Worm (Caenorhabditis elegans) whole organism, late embryonic: ENCODE measurements around the gene C34H4.1.

Experiments used
- C08G9.2 ChIP-seq: sonication (generic microtip); optimal IDR thresholded peaks from 2 replicates; lab custom pipeline; 2016; ENCODE audit warnings: mild to moderate bottlenecking, missing genetic modification characterization, moderate library complexity, missing compliant biosample characterization
- C38D4.7 ChIP-seq: fragments of 200-800 bp; sonication (Bioruptor generic); optimal IDR thresholded peaks from 2 replicates; lab custom pipeline; 2018; ENCODE audit warnings: mild to moderate bottlenecking, missing genetic modification characterization, moderate library complexity, missing compliant biosample characterization
- F13H6.1 ChIP-seq: sonication (generic microtip); optimal IDR thresholded peaks from 2 replicates; lab custom pipeline; 2016; ENCODE audit warnings: missing genetic modification characterization, missing compliant biosample characterization
- K02D7.2 ChIP-seq: sonication (generic microtip); optimal IDR thresholded peaks from 2 replicates; lab custom pipeline; 2017; ENCODE audit warnings: mild to moderate bottlenecking, missing genetic modification characterization, missing compliant biosample characterization
- K09A11.1 ChIP-seq: sonication (generic microtip); optimal IDR thresholded peaks from 2 replicates; lab custom pipeline; 2017; ENCODE audit warnings: antibody characterized with exemption, mild to moderate bottlenecking, missing genetic modification characterization, missing compliant biosample characterization; ENCODE audit not compliant: insufficient read depth
- T23F11.4 ChIP-seq: fragments of 200-800 bp; sonication (Bioruptor generic); optimal IDR thresholded peaks from 2 replicates; lab custom pipeline; 2018; ENCODE audit warnings: mild to moderate bottlenecking, missing genetic modification characterization, missing compliant biosample characterization
- ceh-14 ChIP-seq: sonication (generic microtip); optimal IDR thresholded peaks from 2 replicates; lab custom pipeline; 2016; ENCODE audit warnings: missing genotype, missing genetic modification characterization, missing compliant biosample characterization
- ceh-18 ChIP-seq: sonication (generic microtip); optimal IDR thresholded peaks from 2 replicates; lab custom pipeline; 2016; ENCODE audit warnings: missing genetic modification characterization, missing compliant biosample characterization
- ceh-2 ChIP-seq: sonication (generic microtip); optimal IDR thresholded peaks from 2 replicates; lab custom pipeline; 2016; ENCODE audit warnings: missing genotype, missing genetic modification characterization, missing compliant biosample characterization
- ceh-22 ChIP-seq: sonication (generic microtip); optimal IDR thresholded peaks from 2 replicates; lab custom pipeline; 2017; ENCODE audit warnings: missing biosample characterization, missing genetic modification characterization
- ceh-31 ChIP-seq: sonication (generic microtip); optimal IDR thresholded peaks from 2 replicates; lab custom pipeline; 2016; ENCODE audit warnings: missing genetic modification characterization, missing compliant biosample characterization
- ceh-34 ChIP-seq: sonication (generic microtip); optimal IDR thresholded peaks from 2 replicates; lab custom pipeline; 2016; ENCODE audit warnings: mild to moderate bottlenecking, missing genetic modification characterization, missing compliant biosample characterization
- ceh-6 ChIP-seq: fragments of 200-800 bp; sonication (Bioruptor generic); optimal IDR thresholded peaks from 2 replicates; lab custom pipeline; 2018; ENCODE audit warnings: mild to moderate bottlenecking, missing genetic modification characterization, missing compliant biosample characterization
- dve-1 ChIP-seq: sonication (generic microtip); optimal IDR thresholded peaks from 2 replicates; lab custom pipeline; 2017; ENCODE audit warnings: antibody characterized with exemption, mild to moderate bottlenecking, missing genetic modification characterization, missing compliant biosample characterization
- elt-2 ChIP-seq: sonication (generic microtip); optimal IDR thresholded peaks from 2 replicates; lab custom pipeline; 2016; ENCODE audit warnings: missing genetic modification reagents, missing genetic modification characterization, missing compliant biosample characterization
- ets-4 ChIP-seq: sonication (generic microtip); optimal IDR thresholded peaks from 2 replicates; lab custom pipeline; 2016; ENCODE audit warnings: missing genetic modification characterization, missing compliant biosample characterization
- eyg-1 ChIP-seq: sonication (generic microtip); optimal IDR thresholded peaks from 2 replicates; lab custom pipeline; 2016; ENCODE audit warnings: missing genotype, missing genetic modification characterization, missing compliant biosample characterization
- fkh-10 ChIP-seq: fragments of 150-350 bp; optimal IDR thresholded peaks from 2 replicates; lab custom pipeline; 2014; ENCODE audit warnings: missing biosample characterization, missing genetic modification reagents, missing genetic modification characterization
- hlh-13 ChIP-seq: fragments of 200-800 bp; sonication (Bioruptor generic); optimal IDR thresholded peaks from 2 replicates; lab custom pipeline; 2018; ENCODE audit warnings: mild to moderate bottlenecking, missing genetic modification characterization, missing compliant biosample characterization
- hlh-6 ChIP-seq: sonication (generic microtip); optimal IDR thresholded peaks from 2 replicates; lab custom pipeline; 2016; ENCODE audit warnings: missing genotype, missing genetic modification characterization, missing compliant biosample characterization
- lim-6 ChIP-seq: sonication (generic microtip); optimal IDR thresholded peaks from 2 replicates; lab custom pipeline; 2016; ENCODE audit warnings: missing genetic modification characterization, missing compliant biosample characterization
- lin-11 ChIP-seq: fragments of 200-800 bp; sonication (Bioruptor generic); optimal IDR thresholded peaks from 2 replicates; lab custom pipeline; 2018; ENCODE audit warnings: mild to moderate bottlenecking, missing genetic modification characterization, missing compliant biosample characterization
- mec-3 ChIP-seq: sonication (generic microtip); optimal IDR thresholded peaks from 2 replicates; lab custom pipeline; 2016; ENCODE audit warnings: borderline replicate concordance, missing genetic modification characterization, missing compliant biosample characterization
- nfya-1 ChIP-seq: sonication (generic microtip); optimal IDR thresholded peaks from 2 replicates; lab custom pipeline; 2017; ENCODE audit warnings: missing genetic modification characterization, mild to moderate bottlenecking, missing compliant biosample characterization, antibody characterized with exemption, moderate library complexity
- nhr-11 ChIP-seq: fragments of 150-350 bp; optimal IDR thresholded peaks from 2 replicates; lab custom pipeline; 2014; ENCODE audit warnings: missing biosample characterization, missing genetic modification characterization
- nhr-232 ChIP-seq: sonication (generic microtip); optimal IDR thresholded peaks from 2 replicates; lab custom pipeline; 2016; ENCODE audit warnings: missing genetic modification characterization, missing compliant biosample characterization
- ref-2 ChIP-seq: sonication (generic microtip); optimal IDR thresholded peaks from 2 replicates; lab custom pipeline; 2016; ENCODE audit warnings: missing genetic modification characterization, missing compliant biosample characterization
- sox-2 ChIP-seq: fragments of 200-800 bp; sonication (Bioruptor generic); IDR thresholded peaks from 2 replicates; pipeline ENCODE4 v1.3.6; 2022; ENCODE audit warnings: missing genetic modification reagents, missing genetic modification characterization, missing compliant biosample characterization
- syd-9 ChIP-seq: sonication (generic microtip); optimal IDR thresholded peaks from 2 replicates; lab custom pipeline; 2016; ENCODE audit warnings: mild to moderate bottlenecking, missing genetic modification characterization, moderate library complexity, missing compliant biosample characterization
- unc-3 ChIP-seq, 2 experiments: fragments of 200-800 bp in 1 of 2; sonication (Bioruptor generic) in 1 of 2; sonication (generic microtip) in 1 of 2; conservative IDR thresholded peaks in 1 of 2; optimal IDR thresholded peaks in 1 of 2; 2 replicates each; pipeline versions ENCODE4 v1.3.6 to Lab custom; 2016 to 2022; ENCODE audit warnings: missing compliant biosample characterization in 2 of 2, missing genetic modification characterization in 2 of 2, missing genetic modification reagents in 1 of 2
- unc-42 ChIP-seq: sonication (generic microtip); optimal IDR thresholded peaks from 2 replicates; lab custom pipeline; 2016; ENCODE audit warnings: missing genotype, missing genetic modification characterization, missing compliant biosample characterization
- unc-55 ChIP-seq: sonication (generic microtip); optimal IDR thresholded peaks from 2 replicates; lab custom pipeline; 2017; ENCODE audit warnings: missing biosample characterization, missing genetic modification reagents, missing genetic modification characterization
- unc-86 ChIP-seq: sonication (generic microtip); optimal IDR thresholded peaks from 2 replicates; lab custom pipeline; 2016; ENCODE audit warnings: missing genetic modification characterization, missing compliant biosample characterization
- ztf-16 ChIP-seq: sonication (generic microtip); optimal IDR thresholded peaks from 2 replicates; lab custom pipeline; 2017; ENCODE audit warnings: missing genetic modification characterization, missing compliant biosample characterization

C34H4.1 gene

ce11 chrIV:1548457-1548861 is 6.9 kb upstream of the C34H4.1 start, which contains the start of gene col-107:
col-107 (plus strand) TSS chrIV:1548721.
- TF ChIP-seq unc-55 (GFP tag; lab: Kevin White, UChicago) (no peak), nfya-1 (tag; lab: Kevin White, UChicago) (peak; percentile 7), ztf-16 (tag; lab: Kevin White, UChicago) (no peak), F13H6.1 (tag; lab: Kevin White, UChicago) (no peak), dve-1 (peak; percentile 5)

ce11 chrIV:1549095-1550093 is 6.0 kb upstream of the C34H4.1 start:
- TF ChIP-seq ceh-14 (tag; lab: Kevin White, UChicago) (peak; percentile 9), T23F11.4 (GFP tag; lab: Kevin White, UChicago) (peak; percentile 9), ztf-16 (tag; lab: Kevin White, UChicago) (peak; percentile 31), ceh-2 (tag; lab: Kevin White, UChicago) (no peak)

- TF ChIP-seq nfya-1 (tag; lab: Kevin White, UChicago) (no peak), lin-11 (no peak), hlh-6 (tag; lab: Kevin White, UChicago) (no peak), hlh-13 (GFP tag; lab: Kevin White, UChicago) (no peak)
These were observed 5.2 kb upstream of the C34H4.1 start, which contains the start of gene C34H4.5 for ce11 chrIV:1550131-1550530. C34H4.5 (minus strand) TSS chrIV:1550231.

ce11 chrIV:1550578-1550977 is 4.8 kb upstream of the C34H4.1 start, which contains the start of gene tag-244:
tag-244 (plus strand) TSS chrIV:1550878.
- TF ChIP-seq elt-2 (tag; lab: Kevin White, UChicago) (no peak), C38D4.7 (GFP tag; lab: Kevin White, UChicago) (no peak), K02D7.2 (tag; lab: Kevin White, UChicago) (no peak), ceh-22 (tag; lab: Kevin White, UChicago) (no peak), F13H6.1 (tag; lab: Kevin White, UChicago) (no peak), ets-4 (tag; lab: Kevin White, UChicago) (no peak), unc-86 (tag; lab: Kevin White, UChicago) (no peak), unc-42 (tag; lab: Kevin White, UChicago) (no peak), C08G9.2 (tag; lab: Kevin White, UChicago) (no peak), syd-9 (tag; lab: Kevin White, UChicago) (no peak), nhr-232 (tag; lab: Kevin White, UChicago) (no peak), ceh-6 (GFP tag; lab: Kevin White, UChicago) (no peak), lin-11 (no peak), fkh-10 (GFP tag; lab: Kevin White, UChicago) (no peak), nhr-11 (tag; lab: Kevin White, UChicago) (no peak), mec-3 (tag; lab: Kevin White, UChicago) (no peak), hlh-6 (tag; lab: Kevin White, UChicago) (no peak), nfya-1 (tag; lab: Kevin White, UChicago) (no peak), K09A11.1 (tag; lab: Kevin White, UChicago) (no peak), ceh-34 (no peak)

- TF ChIP-seq K09A11.1 (tag; lab: Kevin White, UChicago): no peak
- no peak for TF ChIP-seq sox-2 (GFP tag; lab: Robert Waterston, UW)
- TF ChIP-seq lim-6 (tag; lab: Kevin White, UChicago): no peak
- no peak for TF ChIP-seq ref-2 (tag; lab: Kevin White, UChicago)
- TF ChIP-seq unc-86 (tag; lab: Kevin White, UChicago): no peak
- no peak for TF ChIP-seq ceh-31 (tag; lab: Kevin White, UChicago)
- TF ChIP-seq ceh-18 (tag; lab: Kevin White, UChicago): no peak
- no peak for TF ChIP-seq unc-3 (GFP tag; conservative IDR thresholded peaks at IDR 0.05; lab: Robert Waterston, UW)
- TF ChIP-seq unc-3 (tag; optimal IDR thresholded peaks at IDR 0.05; lab: Kevin White, UChicago): no peak
- TF ChIP-seq eyg-1 (tag; lab: Kevin White, UChicago): no peak
- no peak for TF ChIP-seq ztf-16 (tag; lab: Kevin White, UChicago)
- TF ChIP-seq, all 69 proteins: peak for 0
These were observed 2.0 kb upstream of the C34H4.1 start, which contains the start of gene C34H4.2 for ce11 chrIV:1553195-1553918. C34H4.2 (plus strand) TSS chrIV:1553752.
